Fruit fly (Drosophila melanogaster): ENCODE data around the gene Cftr.

Gene Cftr

dm6 chr3R:24577355-24577754 lies 33.6 kb upstream of the Cftr start (continued):
- TF ChIP-seq prd (optimal IDR thresholded peaks at IDR 0.05) (no peak), prd (GFP tag; IDR thresholded peaks at IDR 0.05) (no peak), ci (GFP tag; IDR thresholded peaks at IDR 0.05) (peak; percentile 59; the same call in 2 of the 3 replicates), chm (GFP tag; IDR thresholded peaks at IDR 0.05) (peak; percentile 9; the same call in 1 of the 2 replicates), CG18599 (GFP tag; optimal IDR thresholded peaks at IDR 0.05) (no peak), Vsx1 (GFP tag; optimal IDR thresholded peaks at IDR 0.05) (no peak), abd-A (tag; optimal IDR thresholded peaks at IDR 0.05) (peak; percentile 47), pros (GFP tag; optimal IDR thresholded peaks at IDR 0.05) (peak; percentile 99), CG8089 (GFP tag; optimal IDR thresholded peaks at IDR 0.05) (no peak), chinmo (GFP tag; IDR thresholded peaks at IDR 0.05; ENCODE audit: partially characterized antibody) (0 out of 4 replicates have a peak, but pooled peaks have one; percentile 46), CG1792 (GFP tag; optimal IDR thresholded peaks at IDR 0.05) (no peak), Antp (GFP tag; optimal IDR thresholded peaks at IDR 0.05) (no peak), kni (GFP tag; optimal IDR thresholded peaks at IDR 0.05) (no peak), CG2199 (GFP tag; IDR thresholded peaks at IDR 0.05) (no peak), CG6791 (GFP tag; IDR thresholded peaks at IDR 0.05; ENCODE audit: partially characterized antibody) (no peak), CG4282 (GFP tag; optimal IDR thresholded peaks at IDR 0.05) (no peak), Deaf1 (tag; optimal IDR thresholded peaks at IDR 0.05) (peak; percentile 83), cad (GFP tag; optimal IDR thresholded peaks at IDR 0.05) (no peak), CG17361 (GFP tag; IDR thresholded peaks at IDR 0.05) (no peak), Med (GFP tag) (peak; percentile 52), Jarid2 (GFP tag; optimal IDR thresholded peaks at IDR 0.05) (peak; percentile 37), lbe (GFP tag; optimal IDR thresholded peaks at IDR 0.05) (no peak), Lim3 (GFP tag; IDR thresholded peaks at IDR 0.05) (no peak), CrebB (tag; optimal IDR thresholded peaks at IDR 0.05) (no peak), Ets65A (GFP tag) (peak; percentile 51), tx (GFP tag; optimal IDR thresholded peaks at IDR 0.05) (no peak), CG8281 (tag; optimal IDR thresholded peaks at IDR 0.05) (no peak), Bgb (GFP tag; IDR thresholded peaks at IDR 0.05; ENCODE audit: partially characterized antibody) (peak; percentile 6; the same call in 1 of the 2 replicates), Dip3 (GFP tag; optimal IDR thresholded peaks at IDR 0.05) (peak; percentile 6), zen2 (GFP tag; IDR thresholded peaks at IDR 0.05; ENCODE audit: partially characterized antibody) (no peak), Hand (GFP tag; optimal IDR thresholded peaks at IDR 0.05) (no peak), hkb (optimal IDR thresholded peaks at IDR 0.05) (no peak), hkb (GFP tag; IDR thresholded peaks at IDR 0.05) (no peak), vvl (GFP tag; IDR thresholded peaks at IDR 0.05) (peak; percentile 26; the same call in 1 of the 2 replicates), CG2712 (tag; optimal IDR thresholded peaks at IDR 0.05) (no peak), nerfin-1 (tag; optimal IDR thresholded peaks at IDR 0.05) (peak; percentile 93), CG1603 (tag; optimal IDR thresholded peaks at IDR 0.05) (no peak), fd96Cb (tag; optimal IDR thresholded peaks at IDR 0.05) (no peak), BEAF-32 (GFP tag; optimal IDR thresholded peaks at IDR 0.05) (no peak), CG12071 (GFP tag; optimal IDR thresholded peaks at IDR 0.05) (peak; percentile 14), CG15011 (GFP tag; optimal IDR thresholded peaks at IDR 0.05) (no peak), slou (GFP tag; optimal IDR thresholded peaks at IDR 0.05) (no peak), Abd-B (GFP tag; optimal IDR thresholded peaks at IDR 0.05) (no peak), caup (GFP tag; optimal IDR thresholded peaks at IDR 0.05; ENCODE audit: severe bottlenecking) (no peak), CG17328 (GFP tag; IDR thresholded peaks at IDR 0.05) (no peak), CG14441 (GFP tag; IDR thresholded peaks at IDR 0.05) (no peak), aop (GFP tag; IDR thresholded peaks at IDR 0.05) (no peak), Elba2 (GFP tag; optimal IDR thresholded peaks at IDR 0.05) (no peak), CG1602 (GFP tag; optimal IDR thresholded peaks at IDR 0.05) (no peak), corto (GFP tag; optimal IDR thresholded peaks at IDR 0.05) (no peak), dmrt99B (tag; optimal IDR thresholded peaks at IDR 0.05) (no peak)
